Worm (Caenorhabditis elegans) whole organism, mixed stage, embryonic: Measurements from ENCODE around the gene let-711.
A peak's percentile ranks its signal among the peaks of the same experiment; 100 is the strongest.

Experiments used
- M03D4.4 ChIP-seq: sonication (generic microtip); optimal IDR thresholded peaks from 2 replicates; lab custom pipeline; 2017; ENCODE audit warnings: mild to moderate bottlenecking, missing genetic modification characterization, missing compliant biosample characterization
- bed-3 ChIP-seq: fragments of 200-800 bp; sonication (Bioruptor generic); optimal IDR thresholded peaks from 3 replicates; lab custom pipeline; 2018; ENCODE audit warnings: mild to moderate bottlenecking, missing genetic modification characterization, moderate library complexity, missing compliant biosample characterization
- blmp-1 ChIP-seq: fragments of 150-350 bp; optimal IDR thresholded peaks from 2 replicates; lab custom pipeline; 2014; ENCODE audit warnings: missing biosample characterization, missing genetic modification characterization
- ceh-39 ChIP-seq: fragments of 150-350 bp; optimal IDR thresholded peaks from 2 replicates; lab custom pipeline; 2014; ENCODE audit warnings: missing biosample characterization, missing genetic modification characterization
- ceh-43 ChIP-seq: fragments of 200-800 bp; sonication (Bioruptor generic); optimal IDR thresholded peaks from 2 replicates; lab custom pipeline; 2018; ENCODE audit warnings: mild to moderate bottlenecking, missing genetic modification characterization, moderate library complexity, missing compliant biosample characterization
- ceh-83 ChIP-seq: fragments of 200-800 bp; sonication (Bioruptor generic); optimal IDR thresholded peaks from 2 replicates; lab custom pipeline; 2018; ENCODE audit warnings: mild to moderate bottlenecking, missing genetic modification characterization, missing compliant biosample characterization
- ces-1 ChIP-seq: fragments of 150-350 bp; optimal IDR thresholded peaks from 2 replicates; lab custom pipeline; 2014; ENCODE audit warnings: missing biosample characterization, missing genetic modification reagents, missing genetic modification characterization
- cnd-1 ChIP-seq: fragments of 200-800 bp; sonication (Bioruptor generic); optimal IDR thresholded peaks from 2 replicates; lab custom pipeline; 2018; ENCODE audit warnings: mild to moderate bottlenecking, missing genetic modification characterization, missing compliant biosample characterization
- elt-1 ChIP-seq: sonication (generic microtip); optimal IDR thresholded peaks from 2 replicates; lab custom pipeline; 2017; ENCODE audit warnings: missing genetic modification characterization, mild to moderate bottlenecking, missing compliant biosample characterization, antibody characterized with exemption, moderate library complexity, borderline replicate concordance; ENCODE audit not compliant: insufficient read depth
- elt-3 ChIP-seq: fragments of 150-350 bp; optimal IDR thresholded peaks from 2 replicates; lab custom pipeline; 2014; ENCODE audit warnings: missing biosample characterization, missing genetic modification characterization
- flh-1 ChIP-seq: fragments of 200-800 bp; sonication (Bioruptor generic); optimal IDR thresholded peaks from 2 replicates; lab custom pipeline; 2018; ENCODE audit warnings: mild to moderate bottlenecking, missing genetic modification characterization, moderate library complexity, missing compliant biosample characterization
- ham-2 ChIP-seq: fragments of 200-800 bp; sonication (Bioruptor generic); optimal IDR thresholded peaks from 2 replicates; lab custom pipeline; 2018; ENCODE audit warnings: mild to moderate bottlenecking, missing genetic modification characterization, missing compliant biosample characterization
- hlh-1 ChIP-seq: fragments of 150-350 bp; optimal IDR thresholded peaks from 2 replicates; lab custom pipeline; 2014; ENCODE audit warnings: missing biosample characterization, missing genetic modification reagents, missing genetic modification characterization
- lin-13 ChIP-seq: fragments of 150-350 bp; optimal IDR thresholded peaks from 2 replicates; lab custom pipeline; 2014; ENCODE audit warnings: missing biosample characterization, missing genetic modification characterization
- lin-32 ChIP-seq: fragments of 200-800 bp; sonication (Bioruptor generic); optimal IDR thresholded peaks from 2 replicates; lab custom pipeline; 2018; ENCODE audit warnings: mild to moderate bottlenecking, missing genetic modification characterization, missing compliant biosample characterization
- lsy-2 ChIP-seq: fragments of 150-350 bp; optimal IDR thresholded peaks from 2 replicates; lab custom pipeline; 2014; ENCODE audit warnings: missing biosample characterization, missing genetic modification characterization
- mab-5 ChIP-seq: fragments of 150-350 bp; optimal IDR thresholded peaks from 2 replicates; lab custom pipeline; 2014; ENCODE audit warnings: missing biosample characterization, missing genetic modification characterization
- mep-1 ChIP-seq: fragments of 150-350 bp; optimal IDR thresholded peaks from 2 replicates; lab custom pipeline; 2017; ENCODE audit warnings: missing biosample characterization, missing genetic modification reagents, missing genetic modification characterization, inconsistent platforms
- mls-2 ChIP-seq: sonication (generic microtip); optimal IDR thresholded peaks from 2 replicates; lab custom pipeline; 2016; ENCODE audit warnings: mild to moderate bottlenecking, missing genetic modification characterization, moderate library complexity, missing compliant biosample characterization
- nhr-12 ChIP-seq: fragments of 150-350 bp; optimal IDR thresholded peaks from 2 replicates; lab custom pipeline; 2014; ENCODE audit warnings: missing biosample characterization, missing genetic modification characterization
- nhr-2 ChIP-seq: fragments of 150-350 bp; optimal IDR thresholded peaks from 2 replicates; lab custom pipeline; 2014; ENCODE audit warnings: missing biosample characterization, missing genetic modification characterization
- nhr-237 ChIP-seq: fragments of 150-350 bp; optimal IDR thresholded peaks from 2 replicates; lab custom pipeline; 2014; ENCODE audit warnings: missing biosample characterization, missing genetic modification characterization
- nhr-28 ChIP-seq: fragments of 150-350 bp; optimal IDR thresholded peaks from 2 replicates; lab custom pipeline; 2014; ENCODE audit warnings: missing biosample characterization, missing genetic modification characterization
- nhr-76 ChIP-seq: sonication (generic microtip); optimal IDR thresholded peaks from 2 replicates; lab custom pipeline; 2017; ENCODE audit warnings: missing biosample characterization, missing genetic modification characterization
- pha-4 ChIP-seq: fragments of 150-350 bp; optimal IDR thresholded peaks from 2 replicates; lab custom pipeline; 2018; ENCODE audit warnings: missing biosample characterization, missing genetic modification reagents, missing genetic modification characterization
- sem-2 ChIP-seq: fragments of 200-800 bp; sonication (Bioruptor generic); optimal IDR thresholded peaks from 2 replicates; lab custom pipeline; 2018; ENCODE audit warnings: mild to moderate bottlenecking, missing genetic modification characterization, missing compliant biosample characterization
- snpc-4 ChIP-seq: fragments of 150-350 bp; optimal IDR thresholded peaks from 2 replicates; lab custom pipeline; 2014; ENCODE audit warnings: missing biosample characterization, missing genetic modification characterization
- sptf-1 ChIP-seq: sonication (generic microtip); optimal IDR thresholded peaks from 2 replicates; lab custom pipeline; 2017; ENCODE audit warnings: mild to moderate bottlenecking, missing genetic modification characterization, moderate library complexity, missing compliant biosample characterization
- unc-120 ChIP-seq: sonication (generic microtip); optimal IDR thresholded peaks from 2 replicates; lab custom pipeline; 2017; ENCODE audit warnings: missing genetic modification characterization, missing compliant biosample characterization; ENCODE audit not compliant: poor library complexity, severe bottlenecking
- unc-39 ChIP-seq: fragments of 150-350 bp; optimal IDR thresholded peaks from 2 replicates; lab custom pipeline; 2014; ENCODE audit warnings: missing biosample characterization, missing genetic modification characterization
- unc-62 ChIP-seq: fragments of 150-350 bp; optimal IDR thresholded peaks from 2 replicates; lab custom pipeline; 2014; ENCODE audit warnings: missing biosample characterization, missing genetic modification reagents, missing genetic modification characterization

Gene let-711

DNA sequence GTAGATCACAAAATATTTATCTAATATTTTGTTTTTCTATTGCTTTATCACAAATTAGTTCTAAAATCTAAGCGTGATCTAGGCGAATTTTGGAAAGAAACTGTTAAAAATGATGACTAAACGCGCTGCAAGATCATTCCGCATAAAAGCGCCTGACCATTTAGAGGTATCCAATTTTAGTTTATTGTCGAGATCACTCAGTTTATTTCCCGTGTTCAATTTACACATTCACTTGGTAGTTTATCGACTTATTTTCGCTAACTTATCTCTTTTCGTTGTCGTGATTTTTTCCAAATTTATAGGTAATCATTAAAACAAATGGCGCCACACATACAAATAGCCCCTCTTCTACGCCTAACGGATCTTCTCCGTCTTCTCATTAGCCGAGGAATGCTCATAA lies 40.1 kb upstream of the let-711 start, which contains the start of gene T07E3.2:
T07E3.2 (plus strand) TSS at position 301 of the 400 bp plus-strand sequence.
- TF ChIP-seq mep-1 (tag; lab: Kevin White, UChicago), result no peak
- no peak for TF ChIP-seq ceh-39 (tag; lab: Kevin White, UChicago)
- TF ChIP-seq elt-3, result no peak
- no peak for TF ChIP-seq unc-120 (tag; lab: Kevin White, UChicago)
- TF ChIP-seq snpc-4 (tag; lab: Kevin White, UChicago), result no peak
- no peak for TF ChIP-seq hlh-1
- no peak for TF ChIP-seq unc-39 (tag; lab: Kevin White, UChicago)
- no peak for TF ChIP-seq M03D4.4 (tag; lab: Kevin White, UChicago)
- TF ChIP-seq unc-62 (GFP tag; lab: Kevin White, UChicago), result no peak
- no peak for TF ChIP-seq nhr-2 (tag; lab: Kevin White, UChicago)
- TF ChIP-seq elt-1 (tag; lab: Kevin White, UChicago), result no peak
- TF ChIP-seq lin-32 (GFP tag; lab: Kevin White, UChicago), result no peak
- TF ChIP-seq cnd-1 (tag; lab: Kevin White, UChicago), result no peak
- no peak for TF ChIP-seq ham-2 (GFP tag; lab: Kevin White, UChicago)
- TF ChIP-seq blmp-1, result no peak

DNA sequence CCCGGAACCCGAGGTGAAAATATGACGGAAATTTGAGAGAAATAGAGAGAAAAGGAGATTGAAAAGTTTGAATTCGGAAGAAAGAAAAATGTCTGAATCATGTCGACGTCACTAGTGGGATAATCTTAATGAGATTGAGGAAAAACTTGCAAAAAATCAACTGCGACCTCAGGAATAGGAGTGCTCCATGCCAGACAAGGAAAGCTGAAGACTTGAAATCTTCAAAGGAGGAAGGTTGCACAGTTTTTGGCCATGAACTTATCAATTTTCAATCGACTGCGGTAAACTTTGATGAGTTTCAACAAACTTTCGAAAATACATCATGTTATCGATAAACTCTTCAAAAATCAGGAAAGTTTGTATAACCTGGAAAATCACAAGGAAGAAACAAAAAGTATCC lies 34.1 kb upstream of the let-711 start, which contains the start of gene pdf-1:
pdf-1 (minus strand) TSS at position 101 of the 400 bp plus-strand sequence.
- TF ChIP-seq unc-62 (GFP tag; lab: Kevin White, UChicago) (no peak), ceh-39 (tag; lab: Kevin White, UChicago) (no peak), lin-32 (GFP tag; lab: Kevin White, UChicago) (no peak), cnd-1 (tag; lab: Kevin White, UChicago) (no peak), sptf-1 (tag; lab: Kevin White, UChicago) (no peak), M03D4.4 (tag; lab: Kevin White, UChicago) (no peak), nhr-2 (tag; lab: Kevin White, UChicago) (no peak), mab-5 (no peak), unc-120 (tag; lab: Kevin White, UChicago) (no peak), nhr-76 (no peak), pha-4 (tag; lab: Kevin White, UChicago) (no peak), elt-1 (tag; lab: Kevin White, UChicago) (no peak), mls-2 (tag; lab: Kevin White, UChicago) (no peak), nhr-28 (tag; lab: Kevin White, UChicago) (no peak), ceh-43 (no peak), ceh-83 (GFP tag; lab: Kevin White, UChicago) (no peak), blmp-1 (no peak), elt-3 (no peak)

DNA sequence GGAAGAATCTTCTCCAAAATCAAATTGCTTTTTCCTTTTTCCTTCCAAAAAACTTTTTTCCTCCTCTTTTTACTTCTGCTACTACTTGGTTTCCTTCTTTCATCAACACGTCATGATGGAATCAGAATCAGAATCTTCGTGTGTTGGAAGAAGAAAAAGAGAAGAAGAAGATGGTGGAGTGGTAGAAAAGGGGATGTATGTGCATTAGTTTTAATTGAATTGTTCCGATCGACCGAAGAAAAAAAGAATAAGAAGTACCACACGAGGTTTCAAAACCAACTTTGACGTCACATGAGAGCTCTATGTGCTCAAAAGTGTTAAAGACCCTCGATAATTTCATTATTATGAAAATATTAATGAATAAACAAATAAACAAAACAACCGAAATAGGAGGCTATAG lies 31.7 kb upstream of the let-711 start:
- no peak for TF ChIP-seq nhr-2 (tag; lab: Kevin White, UChicago)
- peak; percentile 43 for TF ChIP-seq ces-1 (GFP tag; lab: Kevin White, UChicago)
- TF ChIP-seq mab-5, result no peak
- TF ChIP-seq pha-4 (tag; lab: Kevin White, UChicago), result no peak
- no peak for TF ChIP-seq unc-62 (GFP tag; lab: Kevin White, UChicago)
- TF ChIP-seq sem-2, result no peak
- TF ChIP-seq mep-1 (tag; lab: Kevin White, UChicago), result no peak
- TF ChIP-seq lsy-2, result no peak
- TF ChIP-seq, all 35 proteins: peak for 1

DNA sequence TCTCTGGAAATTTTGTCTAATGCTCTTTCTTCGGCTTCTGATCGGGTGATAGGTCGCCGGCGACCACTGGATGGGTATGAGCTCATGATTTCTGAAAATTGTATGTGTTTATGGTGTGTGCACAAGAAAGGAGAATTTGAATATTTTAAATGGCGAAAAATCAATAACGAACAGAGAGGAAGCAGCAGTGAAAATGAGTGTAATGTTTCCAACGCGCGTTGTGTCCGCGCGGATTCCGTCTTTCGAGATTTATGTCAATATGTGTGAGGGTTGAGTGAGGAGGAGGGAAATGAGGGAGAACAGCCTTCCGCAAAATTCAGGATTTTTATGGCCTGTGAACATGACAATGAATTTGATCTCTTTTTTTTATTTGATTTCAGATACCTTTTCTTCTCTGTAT lies 17.8 kb upstream of the let-711 start, which contains the start of gene flap-1:
flap-1 (minus strand) TSS at position 101 of the 400 bp plus-strand sequence.
- TF ChIP-seq ceh-43 (no peak), mab-5 (no peak), bed-3 (GFP tag; lab: Kevin White, UChicago) (no peak), nhr-237 (no peak), nhr-28 (tag; lab: Kevin White, UChicago) (no peak), M03D4.4 (tag; lab: Kevin White, UChicago) (no peak), hlh-1 (peak; percentile 38), sem-2 (no peak), cnd-1 (tag; lab: Kevin White, UChicago) (no peak), mls-2 (tag; lab: Kevin White, UChicago) (no peak), nhr-12 (tag; lab: Kevin White, UChicago) (no peak), lin-13 (no peak), unc-120 (tag; lab: Kevin White, UChicago) (no peak), pha-4 (tag; lab: Kevin White, UChicago) (peak; percentile 41), flh-1 (no peak)
